Comparison of ENCODE assay signal across 1 fruit fly cellular context in genomic region chr3L:12131918-12132317, dm6.
A peak's percentile ranks its signal among the peaks of the same experiment; 100 is the strongest.
TF ChIP-seq lines count a peak whose summit lies in the region.

DEF8 (plus strand) TSS chr3L:12132146.

TF ChIP-seq in whole organism, embryonic, 481 proteins besides CTCF, POLR2A, EP300 and RAD21 (continued from another document and continues in another):
- TF ChIP-seq C15 (GFP tag; IDR thresholded peaks at IDR 0.05; lab: Robert Waterston, UW) (peak; percentile 78; the same call in 2 of the 3 replicates), Asciz (GFP tag; optimal IDR thresholded peaks at IDR 0.05; lab: Kevin White, UChicago) (peak; percentile 78), CG12659 (GFP tag; optimal IDR thresholded peaks at IDR 0.05; lab: Kevin White, UChicago) (peak; percentile 87), sima (GFP tag; optimal IDR thresholded peaks at IDR 0.05; lab: Kevin White, UChicago) (no peak), CG10274 (GFP tag; optimal IDR thresholded peaks at IDR 0.05; lab: Kevin White, UChicago) (no peak), hb (GFP tag; IDR thresholded peaks at IDR 0.05; lab: Robert Waterston, UW; ENCODE audit: partially characterized antibody) (no peak), Dref (GFP tag; IDR thresholded peaks at IDR 0.05; lab: Robert Waterston, UW) (peak; percentile 55), pho (GFP tag; optimal IDR thresholded peaks at IDR 0.05; lab: Kevin White, UChicago) (peak; percentile 42), E2f1 (GFP tag; IDR thresholded peaks at IDR 0.05; lab: Robert Waterston, UW) (peak; percentile 78), wdn (GFP tag; IDR thresholded peaks at IDR 0.05; lab: Robert Waterston, UW) (peak; percentile 62), CG4854 (GFP tag; optimal IDR thresholded peaks at IDR 0.05; lab: Kevin White, UChicago) (no peak), vvl (GFP tag; IDR thresholded peaks at IDR 0.05; lab: Robert Waterston, UW) (peak; percentile 95), CG4424 (GFP tag; optimal IDR thresholded peaks at IDR 0.05; lab: Kevin White, UChicago) (peak; percentile 81), CG6791 (GFP tag; IDR thresholded peaks at IDR 0.05; lab: Robert Waterston, UW; ENCODE audit: partially characterized antibody) (no peak), Jarid2 (GFP tag; optimal IDR thresholded peaks at IDR 0.05; lab: Kevin White, UChicago) (peak; percentile 47), CG32772 (GFP tag; IDR thresholded peaks at IDR 0.05; lab: Robert Waterston, UW) (peak; percentile 87), CG10979 (tag; optimal IDR thresholded peaks at IDR 0.05; lab: Kevin White, UChicago) (peak; percentile 92), HmgD (GFP tag; optimal IDR thresholded peaks at IDR 0.05; lab: Kevin White, UChicago) (no peak), Eip74EF (GFP tag; optimal IDR thresholded peaks at IDR 0.05; lab: Kevin White, UChicago) (no peak), CG30431 (GFP tag; optimal IDR thresholded peaks at IDR 0.05; lab: Kevin White, UChicago) (peak; percentile 51), CG10431 (GFP tag; optimal IDR thresholded peaks at IDR 0.05; lab: Kevin White, UChicago) (peak; percentile 42), sim (GFP tag; IDR thresholded peaks at IDR 0.05; lab: Robert Waterston, UW) (peak; percentile 77; the same call in 1 of the 2 replicates), dmrt11E (tag; optimal IDR thresholded peaks at IDR 0.05; lab: Kevin White, UChicago) (peak; percentile 91), Ravus (GFP tag; IDR thresholded peaks at IDR 0.05; lab: Robert Waterston, UW) (peak; percentile 42; the same call in 1 of the 2 replicates), gem (tag; optimal IDR thresholded peaks at IDR 0.05; lab: Kevin White, UChicago) (peak; percentile 92), CG3847 (GFP tag; IDR thresholded peaks at IDR 0.05; lab: Robert Waterston, UW) (peak; percentile 71), unc-4 (GFP tag; IDR thresholded peaks at IDR 0.05; lab: Robert Waterston, UW; ENCODE audit: partially characterized antibody) (0 out of 2 replicates have a peak, but pooled peaks have one; percentile 12), Hr39 (optimal IDR thresholded peaks at IDR 0.05; lab: Kevin White, UChicago) (no peak), MBD-R2 (GFP tag; IDR thresholded peaks at IDR 0.05; lab: Robert Waterston, UW) (peak; percentile 93), CG13296 (GFP tag; optimal IDR thresholded peaks at IDR 0.05; lab: Kevin White, UChicago) (peak; percentile 88), CG15601 (tag; optimal IDR thresholded peaks at IDR 0.05; lab: Kevin White, UChicago) (peak; percentile 87), CG8944 (GFP tag; optimal IDR thresholded peaks at IDR 0.05; lab: Kevin White, UChicago) (no peak), tio (GFP tag; optimal IDR thresholded peaks at IDR 0.05; lab: Kevin White, UChicago) (peak; percentile 65), Neu2 (GFP tag; optimal IDR thresholded peaks at IDR 0.05; lab: Kevin White, UChicago; ENCODE audit: borderline replicate concordance) (no peak), Kr (GFP tag; optimal IDR thresholded peaks at IDR 0.05; lab: Kevin White, UChicago) (no peak), CG34422 (GFP tag; IDR thresholded peaks at IDR 0.05; lab: Robert Waterston, UW) (peak; percentile 86), CG8290 (GFP tag; optimal IDR thresholded peaks at IDR 0.05; lab: Kevin White, UChicago) (peak; percentile 79), CG8290 (tag; optimal IDR thresholded peaks at IDR 0.05; lab: Kevin White, UChicago) (no peak), rib (GFP tag; IDR thresholded peaks at IDR 0.05; lab: Robert Waterston, UW) (peak; percentile 41; the same call in 1 of the 2 replicates), CG1529 (GFP tag; optimal IDR thresholded peaks at IDR 0.05; lab: Kevin White, UChicago) (peak; percentile 57), br (optimal IDR thresholded peaks at IDR 0.05; lab: Kevin White, UChicago) (no peak), Rfx (GFP tag; IDR thresholded peaks at IDR 0.05; lab: Robert Waterston, UW) (peak; percentile 88), CG14667 (GFP tag; IDR thresholded peaks at IDR 0.05; lab: Robert Waterston, UW) (peak; percentile 54; the same call in 1 of the 2 replicates), HLH54F (GFP tag; optimal IDR thresholded peaks at IDR 0.05; lab: Kevin White, UChicago) (peak; percentile 28), CG7556 (GFP tag; optimal IDR thresholded peaks at IDR 0.05; lab: Kevin White, UChicago) (peak; percentile 80), CG32767 (GFP tag; IDR thresholded peaks at IDR 0.05; lab: Robert Waterston, UW) (peak; percentile 82), Six4 (GFP tag; optimal IDR thresholded peaks at IDR 0.05; lab: Kevin White, UChicago) (peak; percentile 51), ab (GFP tag; optimal IDR thresholded peaks at IDR 0.05; lab: Kevin White, UChicago) (no peak), bcd (GFP tag; optimal IDR thresholded peaks at IDR 0.05; lab: Kevin White, UChicago) (peak; percentile 78), CG31365 (tag; optimal IDR thresholded peaks at IDR 0.05; lab: Kevin White, UChicago) (no peak), Myb (GFP tag; optimal IDR thresholded peaks at IDR 0.05; lab: Kevin White, UChicago) (peak; percentile 4), CG9932 (GFP tag; IDR thresholded peaks at IDR 0.05; lab: Robert Waterston, UW) (peak; percentile 71; the same call in 1 of the 2 replicates), lab (GFP tag; optimal IDR thresholded peaks at IDR 0.05; lab: Kevin White, UChicago) (peak; percentile 90), crc (GFP tag; optimal IDR thresholded peaks at IDR 0.05; lab: Kevin White, UChicago) (no peak), CG5953 (GFP tag; IDR thresholded peaks at IDR 0.05; lab: Robert Waterston, UW) (peak; percentile 77), CG10462 (GFP tag; optimal IDR thresholded peaks at IDR 0.05; lab: Kevin White, UChicago) (peak; percentile 55), CG6765 (GFP tag; optimal IDR thresholded peaks at IDR 0.05; lab: Kevin White, UChicago) (peak; percentile 82), CkIIα-i1 (GFP tag; IDR thresholded peaks at IDR 0.05; lab: Robert Waterston, UW) (no peak), CG18619 (GFP tag; optimal IDR thresholded peaks at IDR 0.05; lab: Kevin White, UChicago) (peak; percentile 83), Meics (GFP tag; optimal IDR thresholded peaks at IDR 0.05; lab: Kevin White, UChicago) (peak; percentile 84), run (tag; optimal IDR thresholded peaks at IDR 0.05; lab: Kevin White, UChicago) (peak; percentile 67), CG17612 (GFP tag; IDR thresholded peaks at IDR 0.05; lab: Robert Waterston, UW) (0 out of 2 replicates have a peak, but pooled peaks have one; percentile 29), vfl (GFP tag; optimal IDR thresholded peaks at IDR 0.05; lab: Kevin White, UChicago) (no peak), CG12391 (tag; optimal IDR thresholded peaks at IDR 0.05; lab: Kevin White, UChicago) (peak; percentile 95), ci (GFP tag; IDR thresholded peaks at IDR 0.05; lab: Robert Waterston, UW) (peak; percentile 89), TFAM (GFP tag; optimal IDR thresholded peaks at IDR 0.05; lab: Kevin White, UChicago) (no peak), cas (GFP tag; IDR thresholded peaks at IDR 0.05; lab: Robert Waterston, UW) (no peak), Bteb2 (GFP tag; optimal IDR thresholded peaks at IDR 0.05; lab: Kevin White, UChicago) (peak; percentile 19), Elba2 (GFP tag; optimal IDR thresholded peaks at IDR 0.05; lab: Kevin White, UChicago) (no peak), CG11695 (GFP tag; IDR thresholded peaks at IDR 0.05; lab: Robert Waterston, UW) (peak; percentile 88), Max (GFP tag; optimal IDR thresholded peaks at IDR 0.05; lab: Kevin White, UChicago) (peak; percentile 76), CG31441 (GFP tag; IDR thresholded peaks at IDR 0.05; lab: Robert Waterston, UW) (peak; percentile 90), nau (GFP tag; optimal IDR thresholded peaks at IDR 0.05; lab: Kevin White, UChicago) (no peak), HLH3B (GFP tag; IDR thresholded peaks at IDR 0.05; lab: Robert Waterston, UW) (peak; percentile 94), hbn (GFP tag; IDR thresholded peaks at IDR 0.05; lab: Robert Waterston, UW; ENCODE audit: partially characterized antibody) (no peak), CG17802 (tag; optimal IDR thresholded peaks at IDR 0.05; lab: Kevin White, UChicago) (no peak), wek (GFP tag; optimal IDR thresholded peaks at IDR 0.05; lab: Kevin White, UChicago) (no peak), Spps (tag; optimal IDR thresholded peaks at IDR 0.05; lab: Kevin White, UChicago) (peak; percentile 86), zen2 (GFP tag; IDR thresholded peaks at IDR 0.05; lab: Robert Waterston, UW; ENCODE audit: partially characterized antibody) (no peak), Med (GFP tag; lab: Kevin White, UChicago) (peak; percentile 90), CG2875 (GFP tag; optimal IDR thresholded peaks at IDR 0.05; lab: Kevin White, UChicago) (peak; percentile 56), sna (GFP tag; IDR thresholded peaks at IDR 0.05; lab: Robert Waterston, UW; ENCODE audit: partially characterized antibody) (no peak), CG7963 (GFP tag; IDR thresholded peaks at IDR 0.05; lab: Robert Waterston, UW; ENCODE audit: partially characterized antibody) (no peak), YL-1 (GFP tag; optimal IDR thresholded peaks at IDR 0.05; lab: Kevin White, UChicago) (peak; percentile 82), eyg (GFP tag; optimal IDR thresholded peaks at IDR 0.05; lab: Kevin White, UChicago) (no peak), pan (optimal IDR thresholded peaks at IDR 0.05; lab: Kevin White, UChicago) (no peak), pan (GFP tag; optimal IDR thresholded peaks at IDR 0.05 in 1 of 2, IDR thresholded peaks at IDR 0.05 in 1 of 2) (peak in 1 of 2 experiments; percentile 91), CG9817 (tag; optimal IDR thresholded peaks at IDR 0.05; lab: Kevin White, UChicago) (peak; percentile 62), MESR4 (GFP tag; optimal IDR thresholded peaks at IDR 0.05; lab: Kevin White, UChicago) (peak; percentile 99), gcm (GFP tag; optimal IDR thresholded peaks at IDR 0.05; lab: Kevin White, UChicago) (peak; percentile 81), CG3163 (GFP tag; optimal IDR thresholded peaks at IDR 0.05; lab: Kevin White, UChicago) (peak; percentile 35), corto (GFP tag; optimal IDR thresholded peaks at IDR 0.05; lab: Kevin White, UChicago) (no peak), CG4404 (GFP tag; IDR thresholded peaks at IDR 0.05; lab: Robert Waterston, UW) (no peak), CG12219 (GFP tag; optimal IDR thresholded peaks at IDR 0.05; lab: Kevin White, UChicago) (peak; percentile 49), CG31388 (GFP tag; optimal IDR thresholded peaks at IDR 0.05; lab: Kevin White, UChicago) (no peak), en (GFP tag; optimal IDR thresholded peaks at IDR 0.05; lab: Kevin White, UChicago) (no peak), ssp (GFP tag; IDR thresholded peaks at IDR 0.05; lab: Robert Waterston, UW) (peak; percentile 77), slbo (GFP tag; IDR thresholded peaks at IDR 0.05; lab: Robert Waterston, UW) (peak; percentile 88), salm (tag; optimal IDR thresholded peaks at IDR 0.05; lab: Kevin White, UChicago) (peak; percentile 61), ham (GFP tag; IDR thresholded peaks at IDR 0.05; lab: Robert Waterston, UW) (no peak), CG11398 (GFP tag; optimal IDR thresholded peaks at IDR 0.05; lab: Kevin White, UChicago) (no peak), tgo (GFP tag; IDR thresholded peaks at IDR 0.05; lab: Robert Waterston, UW) (peak; percentile 74), pfk (GFP tag; optimal IDR thresholded peaks at IDR 0.05; lab: Kevin White, UChicago) (no peak), CG33213 (GFP tag; optimal IDR thresholded peaks at IDR 0.05; lab: Kevin White, UChicago) (no peak), amos (GFP tag; IDR thresholded peaks at IDR 0.05; lab: Robert Waterston, UW; ENCODE audit: partially characterized antibody) (peak; percentile 48), CG8924 (tag; optimal IDR thresholded peaks at IDR 0.05; lab: Kevin White, UChicago) (peak; percentile 92), CG12155 (GFP tag; optimal IDR thresholded peaks at IDR 0.05; lab: Kevin White, UChicago) (peak; percentile 70), croc (GFP tag; conservative IDR thresholded peaks at IDR 0.05; lab: Robert Waterston, UW) (peak; percentile 69), CG5245 (GFP tag; optimal IDR thresholded peaks at IDR 0.05; lab: Kevin White, UChicago) (peak; percentile 73), Doc2 (GFP tag; IDR thresholded peaks at IDR 0.05; lab: Robert Waterston, UW) (no peak), Dp (GFP tag; optimal IDR thresholded peaks at IDR 0.05; lab: Kevin White, UChicago) (peak; percentile 18), NfI (GFP tag; optimal IDR thresholded peaks at IDR 0.05; lab: Kevin White, UChicago) (peak; percentile 77), CG9797 (GFP tag; optimal IDR thresholded peaks at IDR 0.05; lab: Kevin White, UChicago) (peak; percentile 31), jigr1 (GFP tag; IDR thresholded peaks at IDR 0.05; lab: Robert Waterston, UW) (no peak), pum (GFP tag; optimal IDR thresholded peaks at IDR 0.05; lab: Kevin White, UChicago) (no peak), esg (GFP tag; conservative IDR thresholded peaks at IDR 0.05; lab: Robert Waterston, UW) (peak; percentile 78), grau (tag; optimal IDR thresholded peaks at IDR 0.05; lab: Kevin White, UChicago) (peak; percentile 90), CG15696 (tag; optimal IDR thresholded peaks at IDR 0.05; lab: Kevin White, UChicago) (peak; percentile 85), CG10321 (GFP tag; IDR thresholded peaks at IDR 0.05; lab: Robert Waterston, UW) (peak; percentile 68; the same call in 1 of the 2 replicates), CG16779 (GFP tag; IDR thresholded peaks at IDR 0.05; lab: Robert Waterston, UW) (no peak), Blimp-1 (GFP tag; optimal IDR thresholded peaks at IDR 0.05; lab: Kevin White, UChicago) (peak; percentile 90), Camta (GFP tag; optimal IDR thresholded peaks at IDR 0.05; lab: Kevin White, UChicago) (peak; percentile 37), CG4360 (GFP tag; IDR thresholded peaks at IDR 0.05; lab: Robert Waterston, UW) (peak; percentile 30), Doc3 (GFP tag; IDR thresholded peaks at IDR 0.05; lab: Robert Waterston, UW; ENCODE audit: partially characterized antibody) (no peak), Lim3 (GFP tag; IDR thresholded peaks at IDR 0.05; lab: Robert Waterston, UW) (peak; percentile 42; the same call in 1 of the 2 replicates), abd-A (tag; optimal IDR thresholded peaks at IDR 0.05; lab: Kevin White, UChicago) (no peak), crol (GFP tag; IDR thresholded peaks at IDR 0.05; lab: Robert Waterston, UW) (no peak), CG8478 (optimal IDR thresholded peaks at IDR 0.05; lab: Kevin White, UChicago) (no peak), emc (GFP tag; optimal IDR thresholded peaks at IDR 0.05; lab: Kevin White, UChicago) (no peak), CG12104 (GFP tag; optimal IDR thresholded peaks at IDR 0.05; lab: Kevin White, UChicago) (peak; percentile 76), CG7357 (GFP tag; IDR thresholded peaks at IDR 0.05; lab: Robert Waterston, UW) (no peak), Antp (GFP tag; optimal IDR thresholded peaks at IDR 0.05; lab: Kevin White, UChicago) (peak; percentile 52)
